Fruit fly (Drosophila melanogaster): ENCODE results near the gene Ip259.

Gene Ip259

DNA sequence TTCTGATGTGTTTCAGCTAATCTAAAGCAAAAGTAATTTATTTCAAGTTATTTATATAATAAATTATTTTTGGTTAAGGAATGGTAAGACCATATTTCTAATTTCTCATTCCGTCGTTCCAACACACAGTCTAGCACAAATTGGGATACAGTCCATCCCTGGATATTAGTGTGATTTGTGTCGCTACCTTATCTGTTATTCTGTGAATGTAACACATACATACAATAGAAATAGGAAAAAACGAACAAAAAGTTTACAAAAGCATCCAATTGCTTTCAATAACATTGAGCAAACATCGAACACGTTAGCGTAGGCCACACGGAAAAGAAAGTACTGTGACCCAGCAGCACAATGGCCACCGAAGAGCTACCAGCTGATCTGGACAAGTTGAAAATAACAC lies 41.6 kb upstream of the Ip259 start, which contains the start of gene CG5056 (continued):
- no peak for TF ChIP-seq Oli (tag; optimal IDR thresholded peaks at IDR 0.05)
- TF ChIP-seq amos (GFP tag; IDR thresholded peaks at IDR 0.05; ENCODE audit: partially characterized antibody), result peak; percentile 10; the same call in 1 of the 2 replicates
- TF ChIP-seq row (GFP tag; IDR thresholded peaks at IDR 0.05), result peak; percentile 86
- TF ChIP-seq CG10267 (tag; optimal IDR thresholded peaks at IDR 0.05), result peak; percentile 57
- TF ChIP-seq CG30403 (GFP tag; optimal IDR thresholded peaks at IDR 0.05), result no peak
- peak; percentile 28; the same call in 1 of the 4 replicates for TF ChIP-seq Dll (GFP tag; IDR thresholded peaks at IDR 0.05; ENCODE audit: partially characterized antibody)
- peak; percentile 69 for TF ChIP-seq bigmax (GFP tag; optimal IDR thresholded peaks at IDR 0.05)
- peak; percentile 41 for TF ChIP-seq ewg (GFP tag; optimal IDR thresholded peaks at IDR 0.05)
- no peak for TF ChIP-seq klu (GFP tag; IDR thresholded peaks at IDR 0.05)
- TF ChIP-seq ab (GFP tag; optimal IDR thresholded peaks at IDR 0.05), result no peak
- peak; percentile 54 for TF ChIP-seq Lhr (GFP tag; optimal IDR thresholded peaks at IDR 0.05)
- TF ChIP-seq CG7271 (tag; optimal IDR thresholded peaks at IDR 0.05), result peak; percentile 11
- TF ChIP-seq CG7987 (GFP tag; optimal IDR thresholded peaks at IDR 0.05), result peak; percentile 5
- TF ChIP-seq zfh1 (GFP tag; IDR thresholded peaks at IDR 0.05), result no peak
- no peak for TF ChIP-seq Tbp (GFP tag; optimal IDR thresholded peaks at IDR 0.05)
- peak; percentile 83 for TF ChIP-seq CG17802 (tag; optimal IDR thresholded peaks at IDR 0.05)
- TF ChIP-seq CG32767 (GFP tag; IDR thresholded peaks at IDR 0.05), result peak; percentile 75
- no peak for TF ChIP-seq bsh (GFP tag; optimal IDR thresholded peaks at IDR 0.05)
- TF ChIP-seq CG16813 (GFP tag; IDR thresholded peaks at IDR 0.05; ENCODE audit: partially characterized antibody), result no peak
- no peak for TF ChIP-seq gsb (GFP tag; IDR thresholded peaks at IDR 0.05)
- TF ChIP-seq CG34224 (GFP tag; IDR thresholded peaks at IDR 0.05; ENCODE audit: partially characterized antibody), result no peak
- no peak for TF ChIP-seq Aef1 (GFP tag; IDR thresholded peaks at IDR 0.05)
- no peak for TF ChIP-seq hb (GFP tag; IDR thresholded peaks at IDR 0.05; ENCODE audit: partially characterized antibody)
- TF ChIP-seq hkb (optimal IDR thresholded peaks at IDR 0.05), result no peak
- TF ChIP-seq hkb (GFP tag; IDR thresholded peaks at IDR 0.05), result no peak
- TF ChIP-seq Dp (GFP tag; optimal IDR thresholded peaks at IDR 0.05), result peak; percentile 36
- no peak for TF ChIP-seq sisA (GFP tag; IDR thresholded peaks at IDR 0.05)
- no peak for TF ChIP-seq ase (GFP tag; IDR thresholded peaks at IDR 0.05)
- TF ChIP-seq D (optimal IDR thresholded peaks at IDR 0.05), result no peak
- TF ChIP-seq D (GFP tag; optimal IDR thresholded peaks at IDR 0.05), result peak; percentile 22
- TF ChIP-seq Trl (optimal IDR thresholded peaks at IDR 0.05), result no peak
- no peak for TF ChIP-seq Trl (GFP tag; optimal IDR thresholded peaks at IDR 0.05)
- no peak for TF ChIP-seq bab2 (GFP tag; optimal IDR thresholded peaks at IDR 0.05)
- TF ChIP-seq esg (GFP tag; conservative IDR thresholded peaks at IDR 0.05), result no peak
- no peak for TF ChIP-seq Oaz (GFP tag; IDR thresholded peaks at IDR 0.05)
- TF ChIP-seq CG18764 (GFP tag; optimal IDR thresholded peaks at IDR 0.05), result no peak
- TF ChIP-seq dmrt99B (tag; optimal IDR thresholded peaks at IDR 0.05), result no peak
- no peak for TF ChIP-seq CG10366 (GFP tag; IDR thresholded peaks at IDR 0.05)
- no peak for TF ChIP-seq ERR (GFP tag; optimal IDR thresholded peaks at IDR 0.05)
- no peak for TF ChIP-seq inv (GFP tag; IDR thresholded peaks at IDR 0.05; ENCODE audit: partially characterized antibody)
- TF ChIP-seq CkIIα-i1 (GFP tag; IDR thresholded peaks at IDR 0.05), result no peak
- peak; percentile 43; the same call in 1 of the 2 replicates for TF ChIP-seq slbo (GFP tag; IDR thresholded peaks at IDR 0.05)
- no peak for TF ChIP-seq lola (GFP tag; optimal IDR thresholded peaks at IDR 0.05)
- peak; percentile 26; the same call in 1 of the 2 replicates for TF ChIP-seq Scr (GFP tag; IDR thresholded peaks at IDR 0.05; ENCODE audit: partially characterized antibody)
- no peak for TF ChIP-seq Mrtf (GFP tag; IDR thresholded peaks at IDR 0.05)
- TF ChIP-seq CG10979 (tag; optimal IDR thresholded peaks at IDR 0.05), result no peak
- peak; percentile 40 for TF ChIP-seq phol (tag; optimal IDR thresholded peaks at IDR 0.05)
- TF ChIP-seq Abd-B (GFP tag; optimal IDR thresholded peaks at IDR 0.05), result peak; percentile 36
- TF ChIP-seq CHES-1-like (GFP tag; optimal IDR thresholded peaks at IDR 0.05), result no peak
- peak; percentile 56 for TF ChIP-seq CG2116 (GFP tag; optimal IDR thresholded peaks at IDR 0.05)
- TF ChIP-seq kah (GFP tag; optimal IDR thresholded peaks at IDR 0.05), result no peak
